Fruit fly (Drosophila melanogaster): ENCODE data around the gene SLIRP2.

DNA sequence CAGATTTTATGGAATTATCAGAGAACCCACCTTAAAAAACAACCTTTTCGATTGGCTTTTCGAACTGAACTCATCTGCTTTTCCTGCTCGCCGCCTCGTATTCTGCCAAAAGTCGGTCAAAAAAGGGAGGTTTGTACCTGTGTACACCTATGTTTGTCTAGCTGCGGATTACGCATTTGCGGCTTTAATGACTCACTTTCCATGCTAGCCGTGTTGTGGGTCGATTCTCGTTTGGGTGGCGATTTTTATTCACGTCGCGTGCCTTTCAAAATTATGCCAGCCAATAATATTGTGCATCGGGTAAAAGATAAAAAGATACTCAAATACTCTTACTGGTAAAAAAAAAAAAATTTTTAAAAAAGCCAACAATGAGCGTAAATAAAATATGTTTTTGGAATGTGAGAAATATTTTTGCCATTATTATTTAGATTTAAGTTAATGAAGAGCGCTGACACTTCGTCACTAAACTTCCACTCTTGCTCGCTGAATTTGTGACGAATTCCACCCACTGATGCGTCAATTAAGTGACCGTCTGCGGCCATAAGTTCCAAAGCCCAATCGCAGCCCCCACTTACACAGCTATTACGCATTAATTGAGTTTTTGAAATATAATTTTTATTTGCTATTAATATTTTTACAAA is 5.2 kb upstream of the SLIRP2 start, which contains the start of gene Cyp313b1:
- no peak for TF ChIP-seq EcR (GFP tag; optimal IDR thresholded peaks at IDR 0.05)
- TF ChIP-seq CG8301 (tag; optimal IDR thresholded peaks at IDR 0.05), result no peak
- TF ChIP-seq CG9948 (tag; optimal IDR thresholded peaks at IDR 0.05), result no peak
